Worm (Caenorhabditis elegans) whole organism, midembryonic: Measurements from ENCODE around the gene Y39A1A.10.

Experiments used
- T22C8.4 ChIP-seq: fragments of 200-800 bp; sonication (Bioruptor generic); IDR thresholded peaks from 2 replicates; pipeline ENCODE4 v1.3.6; 2022; ENCODE audit warnings: missing genetic modification characterization, missing compliant biosample characterization
- cog-1 ChIP-seq: sonication (generic microtip); optimal IDR thresholded peaks from 2 replicates; lab custom pipeline; 2016; ENCODE audit warnings: missing genetic modification characterization, missing compliant biosample characterization
- flt-1 ChIP-seq: fragments of 200-800 bp; sonication (Bioruptor generic); IDR thresholded peaks from 2 replicates; pipeline ENCODE4 v1.3.6; 2022; ENCODE audit warnings: missing genetic modification characterization, missing compliant biosample characterization
- klf-2 ChIP-seq: fragments of 200-800 bp; sonication (Bioruptor generic); conservative IDR thresholded peaks from 2 replicates; pipeline ENCODE4 v1.3.6; 2022; ENCODE audit warnings: missing genetic modification reagents, missing genetic modification characterization, missing compliant biosample characterization
- med-1 ChIP-seq: sonication (generic microtip); optimal IDR thresholded peaks from 2 replicates; lab custom pipeline; 2017; ENCODE audit warnings: missing genetic modification characterization, mild to moderate bottlenecking, missing compliant biosample characterization, antibody characterized with exemption, missing genetic modification reagents; ENCODE audit not compliant: insufficient read depth
- ref-1 ChIP-seq: fragments of 200-800 bp; sonication (Bioruptor generic); conservative IDR thresholded peaks from 2 replicates; pipeline ENCODE4 v1.3.6; 2022; ENCODE audit warnings: missing genetic modification reagents, missing genetic modification characterization, missing compliant biosample characterization
- tab-1 ChIP-seq: fragments of 200-800 bp; sonication (Bioruptor generic); IDR thresholded peaks from 2 replicates; pipeline ENCODE4 v1.3.6; 2022; ENCODE audit warnings: missing genetic modification characterization, missing compliant biosample characterization
- ztf-23 ChIP-seq: fragments of 200-800 bp; sonication (Bioruptor generic); IDR thresholded peaks from 2 replicates; pipeline ENCODE4 v1.3.6; 2022; ENCODE audit warnings: missing genetic modification reagents, missing genetic modification characterization, missing compliant biosample characterization
- ztf-29 ChIP-seq: fragments of 200-800 bp; sonication (Bioruptor generic); IDR thresholded peaks from 2 replicates; pipeline ENCODE4 v1.3.6; 2022; ENCODE audit warnings: missing genetic modification reagents, missing genetic modification characterization, missing compliant biosample characterization

Y39A1A.10 gene

DNA sequence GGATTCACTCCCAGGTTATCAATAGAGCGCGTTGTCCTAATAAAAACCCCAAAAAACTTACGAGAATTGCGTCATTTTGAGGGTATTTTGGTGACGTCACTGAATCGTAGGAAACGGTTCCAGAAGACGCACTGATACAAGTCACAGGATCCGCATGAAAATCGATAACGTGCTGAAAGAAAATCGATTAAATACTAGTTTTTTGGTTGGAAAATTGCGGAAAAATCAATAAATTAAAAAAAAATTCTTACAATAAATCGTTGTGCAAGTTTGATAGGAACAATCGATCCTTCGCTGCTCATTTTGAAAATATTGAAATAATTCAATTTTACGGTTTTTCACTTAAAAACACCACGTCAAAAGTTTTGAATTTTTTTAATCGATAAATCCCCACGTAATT is 29.3 kb upstream of the Y39A1A.10 start, which contains the start of gene Y39A1A.2:
Gene Y39A1A.2, minus strand, starts transcription at position 319 of the 400 bp plus-strand sequence.
- peak; percentile 43; the same call in 1 of the 2 replicates for TF ChIP-seq T22C8.4 (GFP tag; lab: Robert Waterston, UW)
- no peak for TF ChIP-seq ztf-29 (GFP tag; lab: Robert Waterston, UW)

DNA sequence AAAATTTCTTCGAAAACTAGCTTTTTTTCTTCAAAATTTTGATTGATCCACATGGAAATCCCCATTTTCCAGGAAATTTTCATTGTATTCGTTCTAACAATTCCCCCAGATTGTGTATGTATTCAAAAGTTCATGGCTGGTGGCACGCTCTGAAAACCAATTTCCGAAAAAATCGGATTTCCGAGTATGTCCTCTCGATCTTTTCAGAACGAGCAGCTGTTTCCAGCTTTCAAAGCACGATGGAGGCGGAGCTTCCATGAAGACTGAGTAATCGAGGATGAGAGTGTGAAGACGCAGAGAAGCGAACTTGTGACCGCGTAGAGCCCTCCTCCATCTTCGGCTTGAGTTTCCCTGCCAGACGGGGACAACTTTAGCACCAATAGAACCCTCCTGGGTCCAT is 28.2 kb upstream of the Y39A1A.10 start:
- TF ChIP-seq flt-1 (GFP tag; lab: Robert Waterston, UW) (no peak), ztf-29 (GFP tag; lab: Robert Waterston, UW) (no peak), T22C8.4 (GFP tag; lab: Robert Waterston, UW) (no peak), ref-1 (GFP tag; lab: Robert Waterston, UW) (no peak)

DNA sequence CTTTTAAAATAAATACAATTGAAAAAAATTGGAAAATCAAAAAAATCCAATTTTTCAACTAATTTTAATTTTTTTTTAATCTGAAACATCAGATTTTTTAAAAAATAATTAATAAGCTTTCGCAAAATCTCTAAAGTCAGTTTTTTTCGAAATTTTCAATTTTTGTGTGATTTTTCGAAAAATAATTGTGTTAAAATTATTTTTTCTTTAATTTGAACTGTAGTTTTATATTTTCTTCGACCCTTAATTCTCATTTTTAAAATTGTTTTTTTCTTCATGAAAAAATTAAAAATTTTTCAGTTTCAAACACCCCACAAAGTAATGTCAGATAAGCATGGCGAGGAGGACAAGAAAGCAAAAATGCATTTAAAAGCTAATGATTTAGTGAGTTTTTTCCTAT is 27.5 kb upstream of the Y39A1A.10 start, which contains the start of gene rabx-5:
Gene rabx-5, plus strand, starts transcription at position 301 of the 400 bp plus-strand sequence.
- TF ChIP-seq ztf-23 (GFP tag; lab: Robert Waterston, UW), result no peak
- no peak for TF ChIP-seq flt-1 (GFP tag; lab: Robert Waterston, UW)
- TF ChIP-seq med-1, result no peak
- no peak for TF ChIP-seq T22C8.4 (GFP tag; lab: Robert Waterston, UW)
- no peak for TF ChIP-seq tab-1 (GFP tag; lab: Robert Waterston, UW)
- no peak for TF ChIP-seq ztf-29 (GFP tag; lab: Robert Waterston, UW)
- no peak for TF ChIP-seq cog-1 (tag; lab: Kevin White, UChicago)
- TF ChIP-seq ref-1 (GFP tag; lab: Robert Waterston, UW), result no peak
- TF ChIP-seq klf-2 (GFP tag; lab: Robert Waterston, UW), result no peak

DNA sequence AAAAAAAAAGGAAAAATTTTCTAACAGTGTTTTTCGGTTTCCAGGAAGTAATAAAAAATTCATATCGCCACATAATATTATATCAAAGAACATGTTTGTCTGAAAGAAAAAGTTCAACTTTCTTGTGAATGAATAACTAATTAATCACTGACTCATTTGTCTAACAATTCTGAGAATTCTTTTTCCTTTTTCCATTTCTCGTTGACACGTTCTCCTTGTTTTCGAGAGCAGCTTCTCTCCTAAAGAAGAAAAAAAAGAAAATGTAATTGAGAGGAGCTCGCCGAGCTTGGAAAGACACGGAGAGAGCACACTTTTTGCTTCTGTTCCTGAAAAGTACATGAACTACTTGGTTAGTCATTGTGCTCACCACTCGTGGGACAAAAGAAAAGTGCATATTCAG is 24.4 kb upstream of the Y39A1A.10 start:
- no peak for TF ChIP-seq klf-2 (GFP tag; lab: Robert Waterston, UW)
- no peak for TF ChIP-seq tab-1 (GFP tag; lab: Robert Waterston, UW)
- no peak for TF ChIP-seq cog-1 (tag; lab: Kevin White, UChicago)
- TF ChIP-seq ztf-23 (GFP tag; lab: Robert Waterston, UW), result no peak
- TF ChIP-seq flt-1 (GFP tag; lab: Robert Waterston, UW), result no peak
- TF ChIP-seq ref-1 (GFP tag; lab: Robert Waterston, UW), result no peak
- no peak for TF ChIP-seq T22C8.4 (GFP tag; lab: Robert Waterston, UW)
- TF ChIP-seq med-1, result no peak
- TF ChIP-seq ztf-29 (GFP tag; lab: Robert Waterston, UW), result no peak

DNA sequence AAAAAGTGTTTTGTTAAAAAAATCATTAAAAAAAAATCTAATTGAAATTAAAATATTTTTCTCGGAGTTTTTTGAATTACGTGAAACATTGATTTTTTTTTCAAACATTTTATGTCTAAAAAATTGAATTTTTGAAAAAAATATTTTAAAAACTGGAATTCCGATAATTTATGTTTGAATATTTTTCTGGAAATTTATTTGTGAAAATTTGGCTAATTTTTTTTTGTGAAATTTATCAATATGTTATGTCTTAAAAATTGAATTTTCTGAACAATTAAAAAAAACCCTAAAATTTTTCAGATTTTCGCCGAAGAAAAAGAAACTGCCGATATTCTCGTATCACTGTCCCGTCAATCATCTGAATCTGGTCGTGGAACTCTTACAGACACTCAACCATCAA is 20.2 kb upstream of the Y39A1A.10 start, which contains the start of gene Y39A1A.24:
Gene Y39A1A.24, plus strand, starts transcription at position 301 of the 400 bp plus-strand sequence.
- TF ChIP-seq cog-1 (tag; lab: Kevin White, UChicago) (no peak), flt-1 (GFP tag; lab: Robert Waterston, UW) (no peak), tab-1 (GFP tag; lab: Robert Waterston, UW) (no peak), klf-2 (GFP tag; lab: Robert Waterston, UW) (no peak), med-1 (no peak), ztf-23 (GFP tag; lab: Robert Waterston, UW) (no peak), ztf-29 (GFP tag; lab: Robert Waterston, UW) (no peak), T22C8.4 (GFP tag; lab: Robert Waterston, UW) (no peak), ref-1 (GFP tag; lab: Robert Waterston, UW) (no peak)

DNA sequence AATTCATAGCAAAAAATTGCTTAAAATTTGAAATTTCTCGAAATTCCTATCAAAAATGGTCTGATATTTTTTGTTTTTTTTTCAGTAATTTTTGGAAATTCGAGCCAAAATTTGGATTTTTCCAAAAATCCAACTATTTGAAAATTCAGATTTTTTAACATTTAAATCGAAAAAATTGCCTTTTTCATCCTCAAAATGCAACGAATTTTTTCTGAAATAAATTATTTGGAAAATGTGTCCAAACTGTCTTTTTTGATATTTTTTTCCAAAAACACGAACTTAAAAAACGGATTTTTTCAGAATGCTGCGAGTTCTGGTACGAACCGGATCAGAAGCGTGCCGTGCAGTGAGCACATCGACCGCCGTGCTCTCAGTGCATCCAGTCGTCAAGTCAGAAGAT is 17.4 kb upstream of the Y39A1A.10 start, which contains the start of gene mrpl-22:
Gene mrpl-22, plus strand, starts transcription at position 301 of the 400 bp plus-strand sequence.
- TF ChIP-seq klf-2 (GFP tag; lab: Robert Waterston, UW) (no peak), flt-1 (GFP tag; lab: Robert Waterston, UW) (no peak), cog-1 (tag; lab: Kevin White, UChicago) (no peak), ref-1 (GFP tag; lab: Robert Waterston, UW) (no peak), tab-1 (GFP tag; lab: Robert Waterston, UW) (no peak), T22C8.4 (GFP tag; lab: Robert Waterston, UW) (no peak), ztf-29 (GFP tag; lab: Robert Waterston, UW) (no peak), med-1 (no peak), ztf-23 (GFP tag; lab: Robert Waterston, UW) (no peak)

DNA sequence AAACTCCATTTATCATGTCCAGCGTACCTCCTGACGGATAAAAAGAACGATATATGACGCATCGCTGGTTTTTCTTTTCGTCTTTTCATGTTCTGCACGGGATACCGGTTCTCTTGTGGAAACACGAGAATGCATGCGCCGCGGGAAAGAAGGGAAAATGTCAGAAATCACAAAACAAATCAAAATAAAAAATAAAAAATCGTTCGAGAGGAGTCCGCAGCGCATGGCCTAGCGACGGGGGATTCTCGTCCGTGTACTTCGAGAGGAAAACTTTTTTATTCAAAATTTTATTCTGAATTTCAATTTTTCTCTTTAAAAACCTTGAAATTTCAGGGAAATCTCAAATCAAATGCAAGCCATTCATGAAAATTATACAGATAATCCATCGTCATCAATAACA is 11.3 kb upstream of the Y39A1A.10 start, which contains the start of the genes lron-10 and hpr-9:
Gene lron-10, minus strand, starts transcription at position 162 of the 400 bp plus-strand sequence.
Gene hpr-9, plus strand, starts transcription at position 344 of the 400 bp plus-strand sequence.
- TF ChIP-seq tab-1 (GFP tag; lab: Robert Waterston, UW) (no peak), flt-1 (GFP tag; lab: Robert Waterston, UW) (peak; percentile 48; the same call in 1 of the 2 replicates), ztf-23 (GFP tag; lab: Robert Waterston, UW) (0 out of 2 replicates have a peak, but pooled peaks have one; percentile 55)

DNA sequence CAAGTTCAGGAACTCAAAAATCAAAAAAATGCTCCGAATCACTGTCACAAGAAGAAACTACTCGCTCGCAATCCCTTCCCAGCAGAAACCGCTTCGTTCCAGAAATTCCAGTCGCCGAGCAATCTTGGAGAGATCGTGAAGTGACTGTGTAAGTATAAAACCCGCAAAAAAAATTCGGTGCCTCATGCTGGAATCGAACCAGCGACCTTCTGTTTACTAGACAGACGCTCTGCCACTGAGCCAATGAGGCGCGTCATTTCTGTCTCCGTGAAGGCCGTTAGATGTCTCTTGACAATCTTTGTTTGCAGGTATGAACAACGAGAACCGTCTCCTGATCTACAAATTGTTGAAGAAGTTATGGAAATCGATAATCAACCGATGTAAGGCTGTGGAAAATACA is 8.0 kb upstream of the Y39A1A.10 start:
- peak; percentile 82 for TF ChIP-seq ztf-23 (GFP tag; lab: Robert Waterston, UW)
- peak; percentile 85 for TF ChIP-seq ref-1 (GFP tag; lab: Robert Waterston, UW)
- TF ChIP-seq cog-1 (tag; lab: Kevin White, UChicago), result peak; percentile 51
- peak; percentile 92 for TF ChIP-seq T22C8.4 (GFP tag; lab: Robert Waterston, UW)
- TF ChIP-seq flt-1 (GFP tag; lab: Robert Waterston, UW), result peak; percentile 94
- TF ChIP-seq klf-2 (GFP tag; lab: Robert Waterston, UW), result peak; percentile 81
- peak; percentile 55 for TF ChIP-seq med-1
- TF ChIP-seq tab-1 (GFP tag; lab: Robert Waterston, UW), result peak; percentile 93
- peak; percentile 67 for TF ChIP-seq ztf-29 (GFP tag; lab: Robert Waterston, UW)

DNA sequence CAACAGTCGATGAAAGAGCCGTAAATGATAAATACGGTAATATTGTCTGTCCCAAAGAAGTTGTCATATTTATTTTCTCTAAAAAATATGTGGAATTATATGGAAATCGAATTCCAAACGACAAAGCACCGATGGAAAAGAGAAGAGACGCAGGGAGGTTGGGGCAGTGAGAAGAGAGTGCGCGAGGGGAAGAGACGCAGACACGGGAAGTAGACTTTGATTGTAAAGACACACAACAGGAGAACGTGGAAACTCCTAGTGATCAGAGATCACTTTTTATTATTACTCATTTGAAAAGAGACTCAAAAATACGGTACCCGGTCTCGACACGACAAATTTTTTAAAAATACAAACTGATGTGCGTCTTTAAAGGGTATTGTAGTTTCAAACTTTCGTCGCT is 4.2 kb upstream of the Y39A1A.10 start:
- TF ChIP-seq ztf-29 (GFP tag; lab: Robert Waterston, UW) (no peak), ztf-23 (GFP tag; lab: Robert Waterston, UW) (no peak), klf-2 (GFP tag; lab: Robert Waterston, UW) (no peak), ref-1 (GFP tag; lab: Robert Waterston, UW) (no peak), flt-1 (GFP tag; lab: Robert Waterston, UW) (no peak), med-1 (no peak), tab-1 (GFP tag; lab: Robert Waterston, UW) (no peak), T22C8.4 (GFP tag; lab: Robert Waterston, UW) (no peak), cog-1 (tag; lab: Kevin White, UChicago) (no peak)
